Worm (Caenorhabditis elegans): ENCODE results near the gene C47E12.2.

DNA sequence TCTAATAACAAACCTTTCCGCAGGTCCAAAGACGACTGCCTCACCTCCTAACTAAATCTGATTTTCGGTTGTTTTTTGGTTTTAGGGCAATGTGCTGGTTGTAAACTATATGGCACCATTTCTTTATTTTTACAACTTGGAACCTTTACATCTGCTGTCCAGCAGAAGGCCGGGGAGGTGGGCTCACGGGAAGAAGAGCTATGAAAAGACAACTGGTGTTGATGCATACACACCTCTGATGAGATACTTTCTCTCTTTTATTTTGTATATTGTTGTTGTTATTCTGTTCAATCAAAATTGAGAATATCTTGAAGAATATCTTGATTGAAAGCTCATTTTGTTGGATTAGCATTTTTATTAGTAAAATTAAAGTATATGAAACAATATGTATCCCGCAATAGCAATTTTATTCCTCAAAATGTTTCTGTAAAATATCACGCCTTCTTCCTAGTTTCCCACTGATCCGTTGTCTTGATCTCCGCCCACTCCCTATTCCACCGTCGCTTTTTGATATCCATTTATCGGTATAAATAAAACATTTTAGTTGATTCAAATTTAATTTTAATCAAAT is 25.6 kb downstream of the C47E12.2 start, which contains the start of gene dhp-2:
- TF ChIP-seq tbx-2 (tag; optimal IDR thresholded peaks at IDR 0.05), result no peak
- TF ChIP-seq nfya-1 (tag; optimal IDR thresholded peaks at IDR 0.05), result no peak
- no peak for TF ChIP-seq fax-1 (tag; optimal IDR thresholded peaks at IDR 0.05)
- no peak for TF ChIP-seq unc-86 (tag; optimal IDR thresholded peaks at IDR 0.05)
- no peak for TF ChIP-seq pros-1 (tag; optimal IDR thresholded peaks at IDR 0.05)
- TF ChIP-seq mec-3 (tag; optimal IDR thresholded peaks at IDR 0.05; ENCODE audit: borderline replicate concordance), result no peak
- no peak for TF ChIP-seq sdc-2 (tag; optimal IDR thresholded peaks at IDR 0.05)

Data from whole organism, late embryonic.